Worm (Caenorhabditis elegans) whole organism, L4/young adult: Measurements from ENCODE around the gene B0393.9.

ENCODE experiments used
- W03F9.2 ChIP-seq: fragments of 150-350 bp; optimal IDR thresholded peaks from 2 replicates; lab custom pipeline; 2014; ENCODE audit warnings: missing biosample characterization, missing genetic modification characterization
- dao-5 ChIP-seq: sonication (generic microtip); optimal IDR thresholded peaks from 2 replicates; lab custom pipeline; 2016; ENCODE audit warnings: missing genotype, missing genetic modification characterization, moderate library complexity, missing compliant biosample characterization

- TF ChIP-seq dao-5 (tag; lab: Kevin White, UChicago) (no peak), W03F9.2 (tag; lab: Kevin White, UChicago) (no peak)
Observed at ce11 chrIII:4785714-4786113, 5.8 kb upstream of the B0393.9 start, which contains the start of gene mel-28.
